Fruit fly (Drosophila melanogaster) whole organism, pupa: ENCODE results near the gene Neu2.

Experiments used
- CG10348 ChIP-seq: fragments of 200-800 bp; sonication (Bioruptor generic); IDR thresholded peaks from 2 replicates; pipeline ENCODE4 v1.3.6; 2022; ENCODE audit warnings: missing biosample characterization, missing genetic modification characterization
- CG12605 ChIP-seq: fragments of 200-800 bp; sonication (Bioruptor generic); IDR thresholded peaks from 2 replicates; pipeline ENCODE4 v1.3.6; 2022; ENCODE audit warnings: missing biosample characterization, missing genetic modification characterization
- CG14655 ChIP-seq: fragments of 200-800 bp; sonication (Bioruptor generic); optimal IDR thresholded peaks from 3 replicates; lab custom pipeline; 2017; ENCODE audit warnings: mild to moderate bottlenecking, missing biosample characterization, missing genetic modification reagents, missing genetic modification characterization
- CG15710 ChIP-seq: fragments of 200-800 bp; sonication (Bioruptor generic); optimal IDR thresholded peaks from 2 replicates; lab custom pipeline; 2018; ENCODE audit warnings: missing biosample characterization, mild to moderate bottlenecking, missing genetic modification characterization, moderate library complexity
- CG17806 ChIP-seq: fragments of 200-800 bp; sonication (Bioruptor generic); optimal IDR thresholded peaks from 2 replicates; lab custom pipeline; 2018; ENCODE audit warnings: missing biosample characterization, mild to moderate bottlenecking, missing genetic modification characterization, moderate library complexity
- CG34367 ChIP-seq: fragments of 200-800 bp; sonication (Bioruptor generic); optimal IDR thresholded peaks from 2 replicates; lab custom pipeline; 2018; ENCODE audit warnings: missing biosample characterization, mild to moderate bottlenecking, missing genetic modification characterization
- CG4496 ChIP-seq: fragments of 200-800 bp; sonication (Bioruptor generic); IDR thresholded peaks from 3 replicates; pipeline ENCODE4 v1.3.6; 2022; ENCODE audit warnings: missing biosample characterization, missing genetic modification characterization
- CG8159 ChIP-seq: fragments of 200-800 bp; sonication (Bioruptor generic); optimal IDR thresholded peaks from 3 replicates; lab custom pipeline; 2018; ENCODE audit warnings: missing biosample characterization, mild to moderate bottlenecking, missing genetic modification characterization, moderate library complexity
- EcR ChIP-seq: fragments of 200-800 bp; sonication (Bioruptor generic); optimal IDR thresholded peaks from 3 replicates; lab custom pipeline; 2019; ENCODE audit warnings: missing biosample characterization, missing genetic modification characterization, mild to moderate bottlenecking, moderate library complexity, missing genetic modification reagents
- Pif1B ChIP-seq: fragments of 200-800 bp; sonication (Bioruptor generic); optimal IDR thresholded peaks from 3 replicates; lab custom pipeline; 2016; ENCODE audit warnings: missing biosample characterization, missing genetic modification characterization
- fd96Ca ChIP-seq: fragments of 200-800 bp; sonication (Bioruptor generic); IDR thresholded peaks from 3 replicates; pipeline ENCODE4 v1.3.6; 2022; ENCODE audit warnings: missing biosample characterization, missing genetic modification characterization

DNA sequence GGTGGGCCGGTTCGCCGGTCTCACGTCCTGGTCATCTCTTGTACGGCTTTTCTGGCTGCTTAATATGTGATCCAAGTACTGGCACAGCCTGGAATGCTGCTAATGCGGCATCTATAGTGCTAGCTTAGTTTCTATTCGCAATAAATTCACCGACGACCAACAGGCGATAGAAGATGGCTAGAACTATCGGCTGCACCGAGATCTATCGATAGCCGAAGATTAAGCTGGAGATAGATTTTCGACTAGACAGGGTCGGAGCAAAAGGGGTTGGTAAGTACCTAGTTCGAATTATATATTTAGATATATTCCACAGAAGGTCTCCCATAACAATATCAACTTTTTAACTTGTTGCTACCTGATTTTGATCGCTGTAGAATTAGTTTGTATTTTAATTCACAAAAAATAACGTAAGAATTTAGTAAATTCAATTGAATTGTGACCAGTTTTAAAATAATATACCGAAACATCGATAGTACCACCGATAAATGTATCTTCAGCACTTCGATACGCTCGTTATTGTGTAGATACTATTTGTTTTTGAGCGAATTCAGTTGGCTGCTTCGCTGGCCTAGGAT lies 17.1 kb upstream of the Neu2 start, which contains the start of the genes Glg1 and M6:
- TF ChIP-seq EcR (GFP tag; lab: Kevin White, UChicago) (no peak), fd96Ca (GFP tag; lab: Robert Waterston, UW) (peak; percentile 56; the same call in 2 of the 3 replicates), CG34367 (tag; lab: Kevin White, UChicago) (no peak), Pif1B (GFP tag; lab: Kevin White, UChicago) (no peak), CG12605 (GFP tag; lab: Robert Waterston, UW) (no peak), CG15710 (peak; percentile 56), CG10348 (GFP tag; lab: Robert Waterston, UW) (no peak), CG8159 (tag; lab: Kevin White, UChicago) (peak; percentile 70), CG14655 (GFP tag; lab: Kevin White, UChicago) (no peak), CG4496 (peak; percentile 58; the same call in 1 of the 3 replicates), CG17806 (peak; percentile 35)
